Worm (Caenorhabditis elegans): Measurements from ENCODE around the gene dnj-8.

DNA sequence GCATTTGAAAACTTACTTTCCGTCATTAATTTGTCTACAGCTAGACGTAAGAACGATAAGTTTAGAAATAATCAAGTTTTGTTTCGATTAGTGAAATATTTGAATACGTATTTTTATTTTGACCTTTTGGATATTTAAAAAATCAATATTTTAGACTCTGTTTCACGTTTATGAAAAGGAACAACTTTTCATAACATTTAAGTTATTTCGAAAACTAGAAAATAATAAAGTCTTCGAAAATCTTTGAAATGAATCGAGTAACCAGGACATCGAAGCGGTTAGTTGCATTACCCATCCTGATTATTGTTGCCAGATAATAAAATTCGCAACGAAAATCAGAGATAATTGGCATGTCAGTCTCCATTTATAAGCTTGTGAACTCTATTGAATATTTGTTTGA lies 16.6 kb downstream of the dnj-8 start, which contains the start of gene C56C10.6:
- TF ChIP-seq nhr-11 (tag; optimal IDR thresholded peaks at IDR 0.05) (no peak), fkh-10 (GFP tag; optimal IDR thresholded peaks at IDR 0.05) (no peak), pqm-1 (tag; optimal IDR thresholded peaks at IDR 0.05) (no peak), nhr-48 (tag; optimal IDR thresholded peaks at IDR 0.05) (no peak), F26F4.8 (GFP tag; conservative IDR thresholded peaks at IDR 0.05) (no peak), lsy-2 (tag; optimal IDR thresholded peaks at IDR 0.05) (no peak), dpl-1 (GFP tag; optimal IDR thresholded peaks at IDR 0.05) (no peak), nhr-28 (tag; optimal IDR thresholded peaks at IDR 0.05) (no peak), lim-7 (GFP tag; IDR thresholded peaks at IDR 0.05) (no peak)
